Worm (Caenorhabditis elegans): ENCODE results near the gene C11G6.2.

Gene C11G6.2

DNA sequence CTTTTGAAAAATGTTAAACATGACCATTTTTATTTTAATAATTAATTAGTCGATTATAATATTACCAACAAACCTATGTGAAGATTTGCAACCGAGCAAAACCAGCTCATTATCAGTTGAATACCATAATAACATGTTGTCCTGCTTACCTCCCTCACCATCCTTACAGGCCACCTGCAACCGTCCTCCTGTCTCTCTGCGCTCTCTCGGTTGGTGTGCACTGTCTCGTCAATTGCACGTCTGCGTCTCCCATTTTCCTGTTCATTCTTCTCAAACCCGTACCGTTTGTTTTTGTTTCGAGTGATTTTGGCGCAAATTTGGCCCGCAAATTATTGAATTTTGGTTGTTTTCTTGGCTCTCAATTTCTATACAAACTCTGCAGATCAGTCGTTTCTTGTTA, 3.0 kb downstream of the C11G6.2 start:
- TF ChIP-seq K11D2.4 (GFP tag; IDR thresholded peaks at IDR 0.05) (no peak), die-1 (tag; optimal IDR thresholded peaks at IDR 0.05) (no peak), hmg-1.2 (GFP tag; IDR thresholded peaks at IDR 0.05) (peak; percentile 96)

DNA sequence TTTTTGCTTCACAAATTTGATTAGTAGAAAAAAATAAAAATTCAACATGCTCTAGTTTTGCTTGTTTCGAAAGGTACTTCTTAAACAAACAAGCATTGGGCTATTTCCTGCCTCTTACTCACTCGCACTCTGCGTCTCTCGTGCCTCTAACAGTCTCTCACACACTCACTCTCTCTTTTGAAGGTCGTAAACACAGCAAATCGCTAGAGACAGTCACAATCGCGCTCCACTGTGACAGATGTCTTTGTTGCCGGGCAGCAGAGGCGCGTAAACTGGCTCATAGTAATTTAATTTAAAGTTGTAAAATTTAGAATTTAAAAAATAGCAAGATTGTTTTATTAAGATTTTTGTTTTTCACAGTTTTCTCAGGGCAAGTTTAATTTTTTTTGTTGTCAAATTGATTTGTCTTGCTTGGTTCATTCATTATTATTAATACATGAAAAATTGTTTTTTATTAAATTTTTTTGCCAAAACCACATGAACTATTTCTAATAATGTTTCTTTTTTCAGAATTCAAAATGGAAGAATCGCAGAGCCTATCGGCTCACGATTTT, 3.6 kb downstream of the C11G6.2 start, which contains the start of gene taf-3:
taf-3 (plus strand) TSS at position 504 of the 554 bp plus-strand sequence.
- TF ChIP-seq T07F8.4 (tag; optimal IDR thresholded peaks at IDR 0.05) (no peak), Y53G8AR.9 (GFP tag; conservative IDR thresholded peaks at IDR 0.05) (0 out of 2 replicates have a peak, but pooled peaks have one; percentile 11), ztf-6 (GFP tag; IDR thresholded peaks at IDR 0.05) (no peak), snpc-4 (GFP tag; optimal IDR thresholded peaks at IDR 0.05) (no peak), snpc-4 (tag; optimal IDR thresholded peaks at IDR 0.05) (peak in 1 of 4 experiments; percentile 26), lin-26 (GFP tag; IDR thresholded peaks at IDR 0.05) (0 out of 2 replicates have a peak, but pooled peaks have one; percentile 21), mcd-1 (GFP tag; IDR thresholded peaks at IDR 0.05) (peak; percentile 47; the same call in 1 of the 2 replicates), hmg-1.2 (GFP tag; IDR thresholded peaks at IDR 0.05) (peak; percentile 85), nhr-80 (tag; optimal IDR thresholded peaks at IDR 0.05) (peak; percentile 47), ceh-27 (GFP tag; optimal IDR thresholded peaks at IDR 0.05) (peak; percentile 51), attf-5 (GFP tag; optimal IDR thresholded peaks at IDR 0.05) (peak; percentile 14), lir-1 (GFP tag; conservative IDR thresholded peaks at IDR 0.05) (no peak), dox-1 (GFP tag; IDR thresholded peaks at IDR 0.05) (peak; percentile 38; the same call in 1 of the 2 replicates)

- TF ChIP-seq nhr-120 (GFP tag; IDR thresholded peaks at IDR 0.05) (no peak), zfh-2 (GFP tag; conservative IDR thresholded peaks at IDR 0.05) (peak; percentile 63; the same call in 1 of the 2 replicates)
These were observed 7.0 kb downstream of the C11G6.2 start for ce11 chrX:16335396-16335795.

DNA sequence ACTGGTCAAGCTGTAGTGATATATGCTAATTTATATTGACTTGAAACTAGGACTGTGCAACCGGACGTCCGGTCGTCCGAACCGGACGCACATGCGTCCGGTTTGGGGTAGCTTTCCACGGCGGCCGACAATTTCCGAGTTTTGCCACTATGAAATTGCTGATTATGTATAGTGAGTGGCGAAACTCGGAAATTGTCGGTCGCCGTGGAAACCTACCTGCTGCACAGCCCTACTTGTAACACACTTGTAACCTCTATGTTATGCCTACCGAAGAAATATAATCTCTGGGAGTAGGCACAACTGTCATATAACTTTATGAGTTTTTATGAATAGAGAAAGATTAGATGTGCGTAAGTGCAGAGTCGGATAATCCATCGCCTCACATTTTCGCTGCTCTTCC, 8.5 kb downstream of the C11G6.2 start:
- TF ChIP-seq hlh-12 (tag; optimal IDR thresholded peaks at IDR 0.05) (no peak), snpc-4 (GFP tag; optimal IDR thresholded peaks at IDR 0.05) (no peak), snpc-4 (tag; optimal IDR thresholded peaks at IDR 0.05) (peak in 3 of 4 experiments; percentile 63 to 85 (median 77))

DNA sequence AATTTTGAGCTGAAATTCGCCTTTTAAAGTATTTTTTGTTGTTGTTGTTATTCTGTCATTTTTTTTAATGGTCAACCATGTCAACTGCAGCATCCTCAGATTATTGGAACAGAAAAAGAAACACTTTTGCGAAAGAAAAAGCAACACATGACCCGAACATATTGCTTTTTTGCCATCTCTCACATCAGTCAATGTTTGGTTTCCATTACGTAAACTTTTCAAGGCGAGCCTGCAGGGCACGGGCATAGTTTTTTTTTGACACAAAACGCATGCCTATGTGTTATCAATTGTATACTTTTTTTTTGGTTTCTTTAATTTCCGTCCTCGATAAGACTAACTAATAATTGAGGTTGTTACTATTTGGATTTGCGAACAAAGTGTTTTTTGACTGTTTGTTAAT, 9.0 kb downstream of the C11G6.2 start:
- TF ChIP-seq F55B11.4 (tag; optimal IDR thresholded peaks at IDR 0.05; ENCODE audit: borderline replicate concordance, insufficient read depth) (no peak), pbrm-1 (GFP tag; IDR thresholded peaks at IDR 0.05) (no peak), B0261.1 (tag; optimal IDR thresholded peaks at IDR 0.05) (no peak), pha-4 (tag; optimal IDR thresholded peaks at IDR 0.05) (peak; percentile 33), dox-1 (GFP tag; IDR thresholded peaks at IDR 0.05) (peak; percentile 51; the same call in 1 of the 2 replicates), ceh-58 (GFP tag; IDR thresholded peaks at IDR 0.05) (no peak), hsf-1 (GFP tag; IDR thresholded peaks at IDR 0.05) (no peak), nhr-27 (tag; optimal IDR thresholded peaks at IDR 0.05) (no peak), F52B5.7 (tag; optimal IDR thresholded peaks at IDR 0.05) (no peak), cebp-1 (GFP tag; IDR thresholded peaks at IDR 0.05) (no peak), cebp-1 (tag; optimal IDR thresholded peaks at IDR 0.05) (peak; percentile 48), nhr-80 (tag; optimal IDR thresholded peaks at IDR 0.05) (peak; percentile 85)

DNA sequence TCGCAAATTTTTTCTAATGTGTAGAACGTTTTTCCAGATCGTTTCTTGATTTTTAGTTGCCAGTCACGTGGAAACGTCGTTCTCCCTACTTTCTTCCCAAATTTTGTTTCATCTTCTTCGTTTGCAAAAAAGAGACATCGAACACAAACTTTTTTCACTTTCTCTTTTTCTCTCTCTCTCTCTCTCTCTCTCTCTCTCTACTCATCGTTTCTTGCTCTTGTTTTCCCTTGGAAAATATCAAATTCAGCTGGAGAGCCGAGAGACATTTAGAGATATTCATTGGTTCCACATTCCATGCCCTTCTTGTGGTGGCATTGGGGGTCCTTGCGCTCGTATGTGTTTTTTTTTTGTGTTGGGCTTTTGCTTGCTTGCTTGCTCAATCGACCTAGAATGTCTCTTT, 10.8 kb downstream of the C11G6.2 start:
- no peak for TF ChIP-seq ztf-25 (GFP tag; IDR thresholded peaks at IDR 0.05)
- peak; percentile 4 for TF ChIP-seq lin-40 (tag; optimal IDR thresholded peaks at IDR 0.05)
- no peak for TF ChIP-seq dpl-1 (GFP tag; optimal IDR thresholded peaks at IDR 0.05)
- TF ChIP-seq madf-10 (tag; optimal IDR thresholded peaks at IDR 0.05) = no peak
- TF ChIP-seq Y95B8A.8 (GFP tag; IDR thresholded peaks at IDR 0.05) = no peak
- TF ChIP-seq akir-1 (GFP tag; optimal IDR thresholded peaks at IDR 0.05) = no peak
- TF ChIP-seq cebp-1 (GFP tag; IDR thresholded peaks at IDR 0.05) = no peak
- TF ChIP-seq cebp-1 (tag; optimal IDR thresholded peaks at IDR 0.05) = peak; percentile 14
- peak; percentile 32; the same call in 1 of the 2 replicates for TF ChIP-seq zfh-2 (GFP tag; conservative IDR thresholded peaks at IDR 0.05)

All from whole organism, young adult.